Worm (Caenorhabditis elegans): ENCODE measurements around the gene C16C8.5.

- TF ChIP-seq flt-1 (GFP tag; IDR thresholded peaks at IDR 0.05) = no peak
- TF ChIP-seq ztf-23 (GFP tag; IDR thresholded peaks at IDR 0.05) = no peak
- no peak for TF ChIP-seq ztf-29 (GFP tag; IDR thresholded peaks at IDR 0.05)
- no peak for TF ChIP-seq cog-1 (tag; optimal IDR thresholded peaks at IDR 0.05)
- no peak for TF ChIP-seq klf-2 (GFP tag; conservative IDR thresholded peaks at IDR 0.05)
- TF ChIP-seq T22C8.4 (GFP tag; IDR thresholded peaks at IDR 0.05) = no peak
- no peak for TF ChIP-seq med-1 (GFP tag; optimal IDR thresholded peaks at IDR 0.05; ENCODE audit: insufficient read depth)
Observed at ce11 chrII:3403535-3403934, 41.6 kb downstream of the C16C8.5 start, which contains the start of gene nep-8.
